Fruit fly (Drosophila melanogaster): Measurements from ENCODE around the gene S6KL.

DNA sequence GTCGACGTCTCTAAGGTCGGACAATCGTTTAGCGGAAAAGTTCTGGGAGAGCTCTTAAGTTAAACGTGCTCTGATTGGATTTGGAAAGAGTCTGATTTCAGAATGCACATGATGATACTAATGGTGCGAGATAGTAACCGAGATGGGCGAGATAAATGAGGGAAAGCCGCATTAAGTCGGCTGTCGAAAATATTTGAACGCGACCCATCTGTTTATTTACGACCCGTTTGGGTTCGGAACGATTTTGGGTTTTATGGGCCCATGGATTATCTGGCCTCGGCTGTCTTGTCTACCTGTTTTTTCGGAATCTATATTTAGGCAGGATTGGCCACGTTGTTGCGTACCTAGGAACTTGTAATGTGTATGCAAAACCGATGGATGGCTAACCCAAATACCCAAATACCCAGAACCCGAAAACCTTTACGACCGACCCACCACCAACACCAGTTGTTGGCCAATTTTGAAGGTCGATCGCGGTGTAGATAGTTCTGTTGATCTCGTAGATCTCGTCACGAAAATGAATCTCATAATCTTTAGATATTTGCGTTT lies 11.1 kb downstream of the S6KL start:
- TF ChIP-seq D1 (tag; optimal IDR thresholded peaks at IDR 0.05): no peak
- TF ChIP-seq CG32121 (GFP tag; IDR thresholded peaks at IDR 0.05): no peak
- TF ChIP-seq CG4496 (GFP tag; IDR thresholded peaks at IDR 0.05): no peak
- TF ChIP-seq Pif1A (GFP tag; optimal IDR thresholded peaks at IDR 0.05): no peak
- TF ChIP-seq Snoo (tag; optimal IDR thresholded peaks at IDR 0.05): no peak
- TF ChIP-seq CG17806 (tag; optimal IDR thresholded peaks at IDR 0.05): no peak
- no peak for TF ChIP-seq fd96Ca (GFP tag; IDR thresholded peaks at IDR 0.05)
- no peak for TF ChIP-seq rn (GFP tag; IDR thresholded peaks at IDR 0.05)
- no peak for TF ChIP-seq CG9948 (tag; optimal IDR thresholded peaks at IDR 0.05)
- TF ChIP-seq CG10348 (GFP tag; IDR thresholded peaks at IDR 0.05): no peak
- no peak for TF ChIP-seq CG8301 (tag; optimal IDR thresholded peaks at IDR 0.05)
- TF ChIP-seq EcR (GFP tag; optimal IDR thresholded peaks at IDR 0.05): no peak
